Fruit fly (Drosophila melanogaster): ENCODE results near the gene PIG-H.

Gene PIG-H

dm6 chr3R:8027203-8027688 is 27.6 kb downstream of the PIG-H start (continued):
- TF ChIP-seq gsb-n (tag; optimal IDR thresholded peaks at IDR 0.05) = no peak
- TF ChIP-seq Adf1 (GFP tag; IDR thresholded peaks at IDR 0.05) = peak; percentile 26; the same call in 1 of the 2 replicates
- TF ChIP-seq grn (GFP tag; optimal IDR thresholded peaks at IDR 0.05) = no peak
- TF ChIP-seq lab (GFP tag; optimal IDR thresholded peaks at IDR 0.05) = peak; percentile 86
- TF ChIP-seq h (optimal IDR thresholded peaks at IDR 0.05) = no peak
- no peak for TF ChIP-seq disco-r (GFP tag; optimal IDR thresholded peaks at IDR 0.05)
- TF ChIP-seq Hr39 (optimal IDR thresholded peaks at IDR 0.05) = no peak
- TF ChIP-seq hth (optimal IDR thresholded peaks at IDR 0.05) = no peak
- no peak for TF ChIP-seq CG12769 (tag; optimal IDR thresholded peaks at IDR 0.05)
- peak; percentile 60 for TF ChIP-seq tin (GFP tag; optimal IDR thresholded peaks at IDR 0.05)
- TF ChIP-seq Side (GFP tag; optimal IDR thresholded peaks at IDR 0.05) = no peak
- 0 out of 3 replicates have a peak, but pooled peaks have one; percentile 50 for TF ChIP-seq zfh1 (GFP tag; IDR thresholded peaks at IDR 0.05)
- TF ChIP-seq lov (optimal IDR thresholded peaks at IDR 0.05) = no peak
- TF ChIP-seq lov (GFP tag; IDR thresholded peaks at IDR 0.05) = no peak
- peak; percentile 12 for TF ChIP-seq pnt (GFP tag; optimal IDR thresholded peaks at IDR 0.05)

DNA sequence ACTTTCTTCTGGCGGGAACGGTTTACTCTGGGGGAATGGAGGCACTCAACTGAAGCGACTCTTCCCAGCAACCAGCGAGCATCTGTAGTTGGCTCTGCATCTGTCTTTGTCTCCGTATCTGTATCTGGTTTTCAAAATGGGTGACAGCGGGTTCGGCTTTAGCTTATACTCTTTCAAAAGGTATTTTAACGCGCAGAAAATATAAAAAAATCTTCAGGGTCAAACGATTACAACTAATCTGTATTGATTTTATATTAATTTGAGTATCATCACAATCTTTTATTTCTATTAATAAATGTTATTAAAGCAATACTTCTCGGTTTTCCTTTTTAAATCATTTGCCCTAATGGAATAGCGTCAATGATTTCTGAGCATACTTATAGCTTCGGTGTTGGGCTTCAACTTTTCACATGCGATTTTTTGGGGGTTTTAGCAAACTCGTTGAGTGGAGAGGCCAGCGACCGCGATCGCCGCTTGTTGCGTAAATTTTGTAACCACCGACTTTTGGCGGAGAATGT is 29.9 kb downstream of the PIG-H start, which contains the start of gene ImpE3:
Gene ImpE3 (minus strand): TSS at position 51 of the 518 bp plus-strand sequence.
- TF ChIP-seq Gsc (GFP tag; IDR thresholded peaks at IDR 0.05) (no peak), hb (GFP tag; IDR thresholded peaks at IDR 0.05; ENCODE audit: partially characterized antibody) (no peak), cad (GFP tag; optimal IDR thresholded peaks at IDR 0.05) (no peak), CG31365 (tag; optimal IDR thresholded peaks at IDR 0.05) (no peak), Tbp (GFP tag; optimal IDR thresholded peaks at IDR 0.05) (no peak), zfh2 (GFP tag; optimal IDR thresholded peaks at IDR 0.05) (no peak), CG8478 (optimal IDR thresholded peaks at IDR 0.05) (no peak), Ets65A (GFP tag) (no peak), CG11695 (GFP tag; IDR thresholded peaks at IDR 0.05) (no peak), CG1647 (GFP tag; optimal IDR thresholded peaks at IDR 0.05) (no peak), CG12219 (GFP tag; optimal IDR thresholded peaks at IDR 0.05) (no peak), nau (GFP tag; optimal IDR thresholded peaks at IDR 0.05) (no peak), corto (GFP tag; optimal IDR thresholded peaks at IDR 0.05) (peak; percentile 23), scrt (GFP tag; optimal IDR thresholded peaks at IDR 0.05) (no peak), Mes4 (GFP tag; optimal IDR thresholded peaks at IDR 0.05) (no peak), Dref (GFP tag; IDR thresholded peaks at IDR 0.05) (no peak), D19A (tag; optimal IDR thresholded peaks at IDR 0.05) (peak; percentile 82), cwo (GFP tag; optimal IDR thresholded peaks at IDR 0.05) (no peak), Side (GFP tag; optimal IDR thresholded peaks at IDR 0.05) (no peak), Lhr (GFP tag; optimal IDR thresholded peaks at IDR 0.05) (no peak), CG3065 (GFP tag; optimal IDR thresholded peaks at IDR 0.05) (no peak), Lpt (GFP tag; optimal IDR thresholded peaks at IDR 0.05) (no peak), Hsf (GFP tag; optimal IDR thresholded peaks at IDR 0.05) (no peak), Rfx (GFP tag; IDR thresholded peaks at IDR 0.05) (0 out of 2 replicates have a peak, but pooled peaks have one; percentile 10), lbe (GFP tag; optimal IDR thresholded peaks at IDR 0.05) (peak; percentile 66), dati (GFP tag; IDR thresholded peaks at IDR 0.05) (no peak), gem (tag; optimal IDR thresholded peaks at IDR 0.05) (peak; percentile 32), ap (GFP tag; IDR thresholded peaks at IDR 0.05) (no peak), CG4404 (GFP tag; IDR thresholded peaks at IDR 0.05) (no peak), CG14710 (tag; optimal IDR thresholded peaks at IDR 0.05) (no peak), CG10147 (GFP tag; optimal IDR thresholded peaks at IDR 0.05) (no peak), Chrac-16 (GFP tag; optimal IDR thresholded peaks at IDR 0.05) (no peak), CG8944 (GFP tag; optimal IDR thresholded peaks at IDR 0.05) (no peak), CG4854 (GFP tag; optimal IDR thresholded peaks at IDR 0.05) (no peak), CG13894 (tag; optimal IDR thresholded peaks at IDR 0.05) (no peak), CG11504 (tag; optimal IDR thresholded peaks at IDR 0.05) (no peak), CG6683 (GFP tag; optimal IDR thresholded peaks at IDR 0.05) (no peak), ara (GFP tag; IDR thresholded peaks at IDR 0.05) (no peak)

Data from whole organism, embryonic.